Worm (Caenorhabditis elegans) whole organism, young adult: ENCODE results near the gene ZK381.62.

Experiments used
- F23B12.7 ChIP-seq: sonication (generic microtip); optimal IDR thresholded peaks from 2 replicates; lab custom pipeline; 2017; ENCODE audit warnings: missing genetic modification characterization, mild to moderate bottlenecking, missing compliant biosample characterization, antibody characterized with exemption, moderate library complexity; ENCODE audit not compliant: insufficient read depth
- F49E8.2 ChIP-seq: sonication (generic microtip); optimal IDR thresholded peaks from 3 replicates; lab custom pipeline; 2017; ENCODE audit warnings: missing genetic modification characterization, mild to moderate bottlenecking, missing compliant biosample characterization, antibody characterized with exemption, moderate library complexity; ENCODE audit not compliant: insufficient read depth
- Y79H2A.3 ChIP-seq: fragments of 200-800 bp; sonication (Bioruptor generic); conservative IDR thresholded peaks from 2 replicates; pipeline ENCODE4 v1.3.6; 2022; ENCODE audit warnings: missing genetic modification reagents, missing genetic modification characterization, missing compliant biosample characterization
- bed-1 ChIP-seq: fragments of 200-800 bp; sonication (Bioruptor generic); IDR thresholded peaks from 2 replicates; pipeline ENCODE4 v1.3.6; 2022; ENCODE audit warnings: missing genetic modification reagents, missing genetic modification characterization, missing compliant biosample characterization
- cebp-1 ChIP-seq, 2 experiments: fragments of 200-800 bp in 1 of 2; sonication (Bioruptor generic) in 1 of 2; sonication (generic microtip) in 1 of 2; IDR thresholded peaks in 1 of 2; optimal IDR thresholded peaks in 1 of 2; 2 replicates each; pipeline versions ENCODE4 v1.3.6 to Lab custom; 2017 to 2022; ENCODE audit warnings: missing compliant biosample characterization in 2 of 2, missing genetic modification characterization in 2 of 2, mild to moderate bottlenecking in 1 of 2, missing genetic modification reagents in 1 of 2, moderate library complexity in 1 of 2
- unc-130 ChIP-seq: sonication (generic microtip); optimal IDR thresholded peaks from 2 replicates; lab custom pipeline; 2016; ENCODE audit warnings: missing genetic modification reagents, missing genetic modification characterization, missing compliant biosample characterization

DNA sequence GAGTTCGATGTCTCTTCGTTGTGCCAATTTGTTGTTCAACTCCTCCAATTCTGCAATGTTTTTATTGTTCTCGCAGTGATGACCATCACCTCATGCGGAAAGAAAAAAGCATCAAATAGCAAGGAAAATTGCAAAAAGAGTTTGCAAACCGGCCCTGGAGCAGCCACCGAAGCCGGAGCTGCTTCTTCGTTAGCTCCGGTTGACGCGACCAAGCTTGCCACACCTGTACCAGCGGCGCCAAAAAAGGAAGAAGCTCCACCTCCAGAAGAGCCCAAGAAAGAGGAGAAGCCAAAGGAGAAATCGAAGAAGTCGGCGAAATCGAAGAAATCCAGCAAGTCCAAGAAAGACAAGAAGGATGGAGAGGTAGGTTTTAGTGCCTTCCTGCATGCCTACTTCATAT, 39.1 kb upstream of the ZK381.62 start:
- TF ChIP-seq cebp-1 (GFP tag; IDR thresholded peaks at IDR 0.05; lab: Robert Waterston, UW) = no peak
- TF ChIP-seq cebp-1 (tag; optimal IDR thresholded peaks at IDR 0.05; lab: Kevin White, UChicago) = no peak
- TF ChIP-seq F49E8.2 = no peak
- no peak for TF ChIP-seq unc-130 (GFP tag; lab: Kevin White, UChicago)
- TF ChIP-seq bed-1 (GFP tag; lab: Robert Waterston, UW) = no peak
- no peak for TF ChIP-seq Y79H2A.3 (GFP tag; lab: Robert Waterston, UW)
- no peak for TF ChIP-seq F23B12.7 (tag; lab: Kevin White, UChicago)
